Worm (Caenorhabditis elegans) whole organism, late embryonic: ENCODE measurements around the gene twk-48.

Experiments used
- ama-1 ChIP-seq: fragments of 150-350 bp; optimal IDR thresholded peaks from 2 replicates; lab custom pipeline; 2014
- ceh-14 ChIP-seq: sonication (generic microtip); optimal IDR thresholded peaks from 2 replicates; lab custom pipeline; 2016; ENCODE audit warnings: missing genotype, missing genetic modification characterization, missing compliant biosample characterization
- ceh-31 ChIP-seq: sonication (generic microtip); optimal IDR thresholded peaks from 2 replicates; lab custom pipeline; 2016; ENCODE audit warnings: missing genetic modification characterization, missing compliant biosample characterization
- dmd-4 ChIP-seq: sonication (generic microtip); optimal IDR thresholded peaks from 2 replicates; lab custom pipeline; 2016; ENCODE audit warnings: borderline replicate concordance, missing genetic modification characterization, missing compliant biosample characterization
- pqm-1 ChIP-seq: sonication (generic microtip); optimal IDR thresholded peaks from 2 replicates; lab custom pipeline; 2016; ENCODE audit warnings: missing genetic modification characterization, missing compliant biosample characterization

ce11 chrIII:9822942-9823341, 37.6 kb upstream of the twk-48 start, which contains the start of gene arl-5:
- TF ChIP-seq ceh-31 (tag; lab: Kevin White, UChicago) (no peak), dmd-4 (tag; lab: Kevin White, UChicago) (no peak), pqm-1 (no peak), ama-1 (lab: Kevin White, UChicago) (no peak), ceh-14 (tag; lab: Kevin White, UChicago) (no peak)
